Worm (Caenorhabditis elegans): ENCODE data around the gene srv-2.

Gene srv-2

ce11 chrII:10558962-10559415, 43.1 kb downstream of the srv-2 start (continued):
- TF ChIP-seq aly-2 (tag; optimal IDR thresholded peaks at IDR 0.05) (no peak), ztf-4 (tag; optimal IDR thresholded peaks at IDR 0.05) (peak; percentile 76), grh-1 (GFP tag; IDR thresholded peaks at IDR 0.05) (peak; percentile 45), jun-1 (tag; optimal IDR thresholded peaks at IDR 0.05) (peak; percentile 43), sptf-1 (tag; optimal IDR thresholded peaks at IDR 0.05) (no peak), sup-37 (GFP tag; optimal IDR thresholded peaks at IDR 0.05) (peak; percentile 51), unc-30 (tag; optimal IDR thresholded peaks at IDR 0.05) (no peak), blmp-1 (tag; optimal IDR thresholded peaks at IDR 0.05) (peak; percentile 77), Y116A8C.19 (tag; optimal IDR thresholded peaks at IDR 0.05; ENCODE audit: borderline replicate concordance) (no peak), lir-3 (tag; optimal IDR thresholded peaks at IDR 0.05; ENCODE audit: poor library complexity) (peak; percentile 78), ceh-88 (GFP tag; IDR thresholded peaks at IDR 0.05) (peak; percentile 80), C04F5.9 (tag; optimal IDR thresholded peaks at IDR 0.05) (peak; percentile 22), efl-3 (GFP tag; optimal IDR thresholded peaks at IDR 0.05) (peak; percentile 69), nhr-90 (tag; optimal IDR thresholded peaks at IDR 0.05; ENCODE audit: poor library complexity) (peak; percentile 79), nhr-71 (tag; optimal IDR thresholded peaks at IDR 0.05) (peak; percentile 96), mdl-1 (tag; optimal IDR thresholded peaks at IDR 0.05) (peak in 1 of 2 experiments; percentile 97), nhr-77 (tag; optimal IDR thresholded peaks at IDR 0.05) (no peak), nhr-84 (tag; optimal IDR thresholded peaks at IDR 0.05) (no peak), fos-1 (tag; optimal IDR thresholded peaks at IDR 0.05) (no peak), nhr-19 (GFP tag; conservative IDR thresholded peaks at IDR 0.05) (peak; percentile 87), hpl-2 (GFP tag; optimal IDR thresholded peaks at IDR 0.05) (no peak), snu-23 (GFP tag; optimal IDR thresholded peaks at IDR 0.05) (peak; percentile 93), vab-15 (tag; optimal IDR thresholded peaks at IDR 0.05) (no peak), lin-35 (GFP tag; optimal IDR thresholded peaks at IDR 0.05) (peak; percentile 66 to 78), alr-1 (tag; optimal IDR thresholded peaks at IDR 0.05; ENCODE audit: borderline replicate concordance) (no peak), C16A3.4 (tag; optimal IDR thresholded peaks at IDR 0.05) (peak; percentile 78), lsy-2 (tag; optimal IDR thresholded peaks at IDR 0.05) (peak; percentile 67 to 68), zag-1 (tag; optimal IDR thresholded peaks at IDR 0.05) (no peak), ets-5 (GFP tag; IDR thresholded peaks at IDR 0.05) (no peak), lin-39 (tag; optimal IDR thresholded peaks at IDR 0.05) (peak; percentile 64), ceh-63 (GFP tag; optimal IDR thresholded peaks at IDR 0.05) (no peak), xbp-1 (tag; optimal IDR thresholded peaks at IDR 0.05) (peak; percentile 87)

DNA sequence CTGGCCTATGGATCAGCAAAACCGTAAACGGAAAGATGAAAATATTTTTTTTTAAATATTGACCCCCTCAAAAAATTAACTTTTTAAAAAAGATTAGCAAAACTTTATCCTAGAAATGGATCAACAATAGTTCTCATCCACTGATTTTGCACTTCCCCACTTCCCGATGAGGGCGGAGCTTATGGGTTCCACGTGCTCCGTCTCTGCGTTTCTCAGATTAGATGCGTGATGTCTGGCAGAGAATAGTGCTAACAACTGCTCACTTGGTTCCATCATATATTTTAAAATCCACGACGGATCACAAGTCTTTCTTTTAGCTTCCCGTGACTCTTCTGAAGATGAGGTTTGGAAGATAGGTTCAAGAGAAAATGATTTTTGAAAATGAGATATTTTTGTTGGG, 43.7 kb downstream of the srv-2 start:
- TF ChIP-seq nhr-28 (tag; optimal IDR thresholded peaks at IDR 0.05) (no peak), elt-3 (tag; optimal IDR thresholded peaks at IDR 0.05) (no peak), hlh-17 (GFP tag; optimal IDR thresholded peaks at IDR 0.05; ENCODE audit: borderline replicate concordance) (no peak), irx-1 (tag; optimal IDR thresholded peaks at IDR 0.05) (no peak), ceh-63 (GFP tag; optimal IDR thresholded peaks at IDR 0.05) (no peak), efl-1 (optimal IDR thresholded peaks at IDR 0.05) (peak in 1 of 2 experiments; percentile 3), efl-1 (GFP tag; optimal IDR thresholded peaks at IDR 0.05 in 1 of 2) (peak in 1 of 2 experiments; percentile 89), ceh-8 (GFP tag; optimal IDR thresholded peaks at IDR 0.05) (no peak), nhr-47 (tag; optimal IDR thresholded peaks at IDR 0.05) (no peak), fkh-10 (GFP tag; optimal IDR thresholded peaks at IDR 0.05) (no peak), lsy-2 (tag; optimal IDR thresholded peaks at IDR 0.05) (peak; percentile 41 to 43), mep-1 (tag; optimal IDR thresholded peaks at IDR 0.05) (peak; percentile 18), pax-3 (tag; optimal IDR thresholded peaks at IDR 0.05) (no peak), aly-2 (tag; optimal IDR thresholded peaks at IDR 0.05) (no peak), nhr-19 (GFP tag; conservative IDR thresholded peaks at IDR 0.05) (peak; percentile 34; the same call in 1 of the 2 replicates), Y116A8C.19 (tag; optimal IDR thresholded peaks at IDR 0.05; ENCODE audit: borderline replicate concordance) (no peak), nhr-76 (tag; optimal IDR thresholded peaks at IDR 0.05) (no peak), xbp-1 (tag; optimal IDR thresholded peaks at IDR 0.05) (no peak), nhr-11 (tag; optimal IDR thresholded peaks at IDR 0.05) (peak; percentile 1), isw-1 (GFP tag; IDR thresholded peaks at IDR 0.05) (no peak), lir-3 (tag; optimal IDR thresholded peaks at IDR 0.05; ENCODE audit: poor library complexity) (peak; percentile 45), aha-1 (tag; optimal IDR thresholded peaks at IDR 0.05) (no peak), rnt-1 (tag; optimal IDR thresholded peaks at IDR 0.05) (peak; percentile 85), ztf-11 (tag; optimal IDR thresholded peaks at IDR 0.05) (no peak), lin-13 (GFP tag; optimal IDR thresholded peaks at IDR 0.05) (no peak), mdl-1 (tag; optimal IDR thresholded peaks at IDR 0.05) (peak in 1 of 2 experiments; percentile 87), lin-14 (GFP tag; optimal IDR thresholded peaks at IDR 0.05) (peak; percentile 61), unc-130 (tag; optimal IDR thresholded peaks at IDR 0.05) (peak; percentile 65), nhr-77 (tag; optimal IDR thresholded peaks at IDR 0.05) (no peak)
